Fruit fly (Drosophila melanogaster) whole organism, pupa: ENCODE data around the gene Slu7.

Experiments used
- CG10348 ChIP-seq: fragments of 200-800 bp; sonication (Bioruptor generic); IDR thresholded peaks from 2 replicates; pipeline ENCODE4 v1.3.6; 2022; ENCODE audit warnings: missing biosample characterization, missing genetic modification characterization
- CG13204 ChIP-seq: fragments of 200-800 bp; sonication (Bioruptor generic); optimal IDR thresholded peaks from 2 replicates; lab custom pipeline; 2018; ENCODE audit warnings: missing biosample characterization, mild to moderate bottlenecking, missing genetic modification characterization, moderate library complexity
- CG14655 ChIP-seq: fragments of 200-800 bp; sonication (Bioruptor generic); optimal IDR thresholded peaks from 3 replicates; lab custom pipeline; 2017; ENCODE audit warnings: mild to moderate bottlenecking, missing biosample characterization, missing genetic modification reagents, missing genetic modification characterization
- CG15710 ChIP-seq: fragments of 200-800 bp; sonication (Bioruptor generic); optimal IDR thresholded peaks from 2 replicates; lab custom pipeline; 2018; ENCODE audit warnings: missing biosample characterization, mild to moderate bottlenecking, missing genetic modification characterization, moderate library complexity
- CG17806 ChIP-seq: fragments of 200-800 bp; sonication (Bioruptor generic); optimal IDR thresholded peaks from 2 replicates; lab custom pipeline; 2018; ENCODE audit warnings: missing biosample characterization, mild to moderate bottlenecking, missing genetic modification characterization, moderate library complexity
- CG4496 ChIP-seq: fragments of 200-800 bp; sonication (Bioruptor generic); IDR thresholded peaks from 3 replicates; pipeline ENCODE4 v1.3.6; 2022; ENCODE audit warnings: missing biosample characterization, missing genetic modification characterization
- CG8159 ChIP-seq: fragments of 200-800 bp; sonication (Bioruptor generic); optimal IDR thresholded peaks from 3 replicates; lab custom pipeline; 2018; ENCODE audit warnings: missing biosample characterization, mild to moderate bottlenecking, missing genetic modification characterization, moderate library complexity
- CG8301 ChIP-seq: fragments of 200-800 bp; sonication (Bioruptor generic); optimal IDR thresholded peaks from 2 replicates; lab custom pipeline; 2018; ENCODE audit warnings: missing biosample characterization, mild to moderate bottlenecking, missing genetic modification characterization
- D1 ChIP-seq: fragments of 200-800 bp; sonication (Bioruptor generic); optimal IDR thresholded peaks from 2 replicates; lab custom pipeline; 2018; ENCODE audit warnings: missing biosample characterization, mild to moderate bottlenecking, missing genetic modification characterization, moderate library complexity
- EcR ChIP-seq: fragments of 200-800 bp; sonication (Bioruptor generic); optimal IDR thresholded peaks from 3 replicates; lab custom pipeline; 2019; ENCODE audit warnings: missing biosample characterization, missing genetic modification characterization, mild to moderate bottlenecking, moderate library complexity, missing genetic modification reagents
- Ets98B ChIP-seq: fragments of 200-800 bp; sonication (Bioruptor generic); IDR thresholded peaks from 2 replicates; pipeline ENCODE4 v1.3.6; 2022; ENCODE audit warnings: missing biosample characterization, missing genetic modification characterization
- Pif1B ChIP-seq: fragments of 200-800 bp; sonication (Bioruptor generic); optimal IDR thresholded peaks from 3 replicates; lab custom pipeline; 2016; ENCODE audit warnings: missing biosample characterization, missing genetic modification characterization
- fd96Ca ChIP-seq: fragments of 200-800 bp; sonication (Bioruptor generic); IDR thresholded peaks from 3 replicates; pipeline ENCODE4 v1.3.6; 2022; ENCODE audit warnings: missing biosample characterization, missing genetic modification characterization

- TF ChIP-seq CG17806 (tag; lab: Kevin White, UChicago) (peak; percentile 58), CG8301 (peak; percentile 27), D1 (no peak), CG15710 (tag; lab: Kevin White, UChicago) (peak; percentile 77), Pif1B (no peak), EcR (GFP tag; lab: Kevin White, UChicago) (no peak), CG10348 (0 out of 2 replicates have a peak, but pooled peaks have one; percentile 27), CG4496 (GFP tag; lab: Robert Waterston, UW) (peak; percentile 60), CG13204 (GFP tag; lab: Kevin White, UChicago) (no peak), CG8159 (tag; lab: Kevin White, UChicago) (peak; percentile 81), fd96Ca (GFP tag; lab: Robert Waterston, UW) (no peak), CG14655 (GFP tag; lab: Kevin White, UChicago) (no peak), Ets98B (GFP tag; lab: Robert Waterston, UW) (0 out of 2 replicates have a peak, but pooled peaks have one; percentile 22)
These were observed 4.8 kb downstream of the Slu7 start, which contains the start of the genes beta4GalNAcTB and Cpsf100 for dm6 chr3R:29033909-29034629.
